Fruit fly (Drosophila melanogaster) whole organism, embryonic: ENCODE measurements around the gene SLC5A11.

ENCODE experiments used
- ATbp ChIP-seq: fragments of 200-800 bp; sonication (Bioruptor generic); optimal IDR thresholded peaks from 2 replicates; lab custom pipeline; 2017; ENCODE audit warnings: missing biosample characterization, mild to moderate bottlenecking, missing genetic modification characterization, missing genetic modification reagents
- BEAF-32 ChIP-seq: fragments of 200-800 bp; sonication (Bioruptor generic); optimal IDR thresholded peaks from 3 replicates; lab custom pipeline; 2017; ENCODE audit warnings: missing biosample characterization, missing genetic modification characterization, mild to moderate bottlenecking, moderate library complexity, missing genetic modification reagents
- Blimp-1 ChIP-seq: fragments of 200-800 bp; sonication (Bioruptor generic); optimal IDR thresholded peaks from 3 replicates; lab custom pipeline; 2018; ENCODE audit warnings: missing biosample characterization, missing genetic modification characterization, mild to moderate bottlenecking, moderate library complexity, missing genetic modification reagents
- CG10543 ChIP-seq: fragments of 200-800 bp; sonication (Bioruptor generic); optimal IDR thresholded peaks from 3 replicates; lab custom pipeline; 2017; ENCODE audit warnings: missing biosample characterization, mild to moderate bottlenecking, missing genetic modification characterization, moderate library complexity
- CG11456 ChIP-seq: fragments of 200-800 bp; sonication (Bioruptor generic); IDR thresholded peaks from 3 replicates; pipeline ENCODE4 v1.3.6; 2022; ENCODE audit warnings: missing biosample characterization, missing genetic modification characterization
- CG11504 ChIP-seq: fragments of 200-800 bp; sonication (Bioruptor generic); optimal IDR thresholded peaks from 3 replicates; lab custom pipeline; 2019; ENCODE audit warnings: missing biosample characterization, mild to moderate bottlenecking, missing genetic modification characterization, moderate library complexity
- CG14860 ChIP-seq: fragments of 200-800 bp; sonication (Bioruptor generic); IDR thresholded peaks from 3 replicates; pipeline ENCODE4 v1.3.6; 2022; ENCODE audit warnings: missing biosample characterization, missing genetic modification characterization; ENCODE audit not compliant: partially characterized antibody
- CG15514 ChIP-seq: fragments of 200-800 bp; sonication (Bioruptor generic); optimal IDR thresholded peaks from 3 replicates; lab custom pipeline; 2017; ENCODE audit warnings: missing biosample characterization, missing genetic modification characterization, mild to moderate bottlenecking, moderate library complexity, missing genetic modification reagents
- CG17359 ChIP-seq: fragments of 200-800 bp; sonication (Bioruptor generic); optimal IDR thresholded peaks from 3 replicates; lab custom pipeline; 2018; ENCODE audit warnings: missing biosample characterization, mild to moderate bottlenecking, missing genetic modification characterization, moderate library complexity
- CG1792 ChIP-seq: fragments of 200-800 bp; sonication (Bioruptor generic); optimal IDR thresholded peaks from 2 replicates; lab custom pipeline; 2016; ENCODE audit warnings: missing biosample characterization, missing genetic modification characterization
- CG18262 ChIP-seq: fragments of 200-800 bp; optimal IDR thresholded peaks from 3 replicates; lab custom pipeline; 2019; ENCODE audit warnings: missing biosample characterization, mild to moderate bottlenecking, missing genetic modification characterization, moderate library complexity
- CG18476 ChIP-seq: fragments of 200-800 bp; sonication (Bioruptor generic); optimal IDR thresholded peaks from 2 replicates; lab custom pipeline; 2016; ENCODE audit warnings: missing biosample characterization, mild to moderate bottlenecking, missing genetic modification characterization
- CG2120 ChIP-seq: fragments of 200-800 bp; sonication (Bioruptor generic); optimal IDR thresholded peaks from 3 replicates; lab custom pipeline; 2016; ENCODE audit warnings: missing biosample characterization, missing genetic modification characterization
- CG31365 ChIP-seq: fragments of 200-800 bp; sonication (Bioruptor generic); optimal IDR thresholded peaks from 2 replicates; lab custom pipeline; 2018; ENCODE audit warnings: missing biosample characterization, mild to moderate bottlenecking, missing genetic modification characterization
- CG3281 ChIP-seq: fragments of 200-800 bp; sonication (Bioruptor generic); optimal IDR thresholded peaks from 3 replicates; lab custom pipeline; 2017; ENCODE audit warnings: missing biosample characterization, mild to moderate bottlenecking, missing genetic modification characterization
- CG4360 ChIP-seq: fragments of 200-800 bp; sonication (Bioruptor generic); IDR thresholded peaks from 2 replicates; pipeline ENCODE4 v1.3.6; 2022; ENCODE audit warnings: missing biosample characterization, missing genetic modification characterization
- CG43689 ChIP-seq: fragments of 200-800 bp; sonication (Bioruptor generic); IDR thresholded peaks from 2 replicates; pipeline ENCODE4 v1.3.6; 2022; ENCODE audit warnings: missing biosample characterization, missing genetic modification characterization
- CG6765 ChIP-seq: fragments of 200-800 bp; sonication (Bioruptor generic); optimal IDR thresholded peaks from 3 replicates; lab custom pipeline; 2017; ENCODE audit warnings: missing biosample characterization, mild to moderate bottlenecking, missing genetic modification characterization
- CG7745 ChIP-seq: fragments of 200-800 bp; sonication (Bioruptor generic); optimal IDR thresholded peaks from 2 replicates; lab custom pipeline; 2018; ENCODE audit warnings: missing biosample characterization, mild to moderate bottlenecking, missing genetic modification characterization, moderate library complexity
- Deaf1 ChIP-seq: fragments of 200-800 bp; optimal IDR thresholded peaks from 3 replicates; lab custom pipeline; 2019; ENCODE audit warnings: missing biosample characterization, mild to moderate bottlenecking, missing genetic modification characterization, moderate library complexity
- Drgx ChIP-seq: fragments of 200-800 bp; sonication (Bioruptor generic); IDR thresholded peaks from 2 replicates; pipeline ENCODE4 v1.3.6; 2022; ENCODE audit warnings: missing biosample characterization, missing genetic modification characterization
- E2f1 ChIP-seq: fragments of 200-800 bp; sonication (Bioruptor generic); IDR thresholded peaks from 2 replicates; pipeline ENCODE4 v1.3.6; 2022; ENCODE audit warnings: missing biosample characterization, missing genetic modification characterization
- Ets65A ChIP-seq: fragments of 200-800 bp; sonication (Bioruptor generic); peaks from one replicate; lab custom pipeline; 2016; ENCODE audit warnings: missing biosample characterization, missing genetic modification characterization
- Fer3 ChIP-seq: fragments of 200-800 bp; sonication (Bioruptor generic); optimal IDR thresholded peaks from 2 replicates; lab custom pipeline; 2018; ENCODE audit warnings: missing biosample characterization, mild to moderate bottlenecking, missing genetic modification characterization, moderate library complexity
- H2.0 ChIP-seq: fragments of 200-800 bp; sonication (Bioruptor generic); IDR thresholded peaks from 2 replicates; pipeline ENCODE4 v1.3.6; 2022; ENCODE audit warnings: missing biosample characterization, missing genetic modification characterization
- Mrtf ChIP-seq: fragments of 200-800 bp; sonication (Bioruptor generic); IDR thresholded peaks from 3 replicates; pipeline ENCODE4 v1.3.6; 2022; ENCODE audit warnings: missing biosample characterization, missing genetic modification characterization
- NfI ChIP-seq: fragments of 200-800 bp; sonication (Bioruptor generic); optimal IDR thresholded peaks from 3 replicates; lab custom pipeline; 2018; ENCODE audit warnings: missing biosample characterization, mild to moderate bottlenecking, missing genetic modification characterization, moderate library complexity
- Optix ChIP-seq: fragments of 200-800 bp; sonication (Bioruptor generic); IDR thresholded peaks from 3 replicates; pipeline ENCODE4 v1.3.6; 2022; ENCODE audit warnings: missing biosample characterization, missing genetic modification characterization
- Rx ChIP-seq: fragments of 200-800 bp; sonication (Bioruptor generic); IDR thresholded peaks from 2 replicates; pipeline ENCODE4 v1.3.6; 2022; ENCODE audit warnings: missing biosample characterization, missing genetic modification characterization
- Xrp1 ChIP-seq: fragments of 200-800 bp; sonication (Bioruptor generic); IDR thresholded peaks from 2 replicates; pipeline ENCODE4 v1.3.6; 2022; ENCODE audit warnings: missing biosample characterization, missing genetic modification characterization
- chinmo ChIP-seq: fragments of 200-800 bp; sonication (Bioruptor generic); IDR thresholded peaks from 4 replicates; pipeline ENCODE4 v1.3.6; 2022; ENCODE audit warnings: missing biosample characterization, missing genetic modification characterization; ENCODE audit not compliant: partially characterized antibody
- da ChIP-seq: fragments of 200-800 bp; sonication (Bioruptor generic); optimal IDR thresholded peaks from 2 replicates; lab custom pipeline; 2016; ENCODE audit warnings: missing biosample characterization, missing genetic modification characterization
- dmrt11E ChIP-seq: fragments of 200-800 bp; sonication (Bioruptor generic); optimal IDR thresholded peaks from 3 replicates; lab custom pipeline; 2018; ENCODE audit warnings: missing biosample characterization, mild to moderate bottlenecking, missing genetic modification characterization, moderate library complexity
- dysf ChIP-seq: fragments of 200-800 bp; sonication (Bioruptor generic); IDR thresholded peaks from 3 replicates; pipeline ENCODE4 v1.3.6; 2022; ENCODE audit warnings: missing biosample characterization, missing genetic modification characterization
- ems ChIP-seq: fragments of 200-800 bp; sonication (Bioruptor generic); optimal IDR thresholded peaks from 3 replicates; lab custom pipeline; 2016; ENCODE audit warnings: missing biosample characterization, missing genetic modification characterization
- gce ChIP-seq: fragments of 200-800 bp; sonication (Bioruptor generic); IDR thresholded peaks from 3 replicates; pipeline ENCODE4 v1.3.6; 2022; ENCODE audit warnings: missing biosample characterization, missing genetic modification characterization
- kah ChIP-seq: fragments of 200-800 bp; sonication (Bioruptor generic); optimal IDR thresholded peaks from 2 replicates; lab custom pipeline; 2018; ENCODE audit warnings: missing biosample characterization, mild to moderate bottlenecking, missing genetic modification characterization
- kay ChIP-seq: fragments of 200-800 bp; sonication (Bioruptor generic); optimal IDR thresholded peaks from 2 replicates; lab custom pipeline; 2016; ENCODE audit warnings: missing biosample characterization, missing genetic modification characterization
- nmo ChIP-seq: fragments of 200-800 bp; sonication (Bioruptor generic); optimal IDR thresholded peaks from 2 replicates; lab custom pipeline; 2018; ENCODE audit warnings: missing biosample characterization, mild to moderate bottlenecking, missing genetic modification characterization, moderate library complexity
- odd ChIP-seq: fragments of 200-800 bp; sonication (Bioruptor generic); optimal IDR thresholded peaks from 2 replicates; lab custom pipeline; 2017; ENCODE audit warnings: missing biosample characterization, mild to moderate bottlenecking, missing genetic modification characterization
- onecut ChIP-seq: fragments of 200-800 bp; sonication (Bioruptor generic); IDR thresholded peaks from 2 replicates; pipeline ENCODE4 v1.3.6; 2022; ENCODE audit warnings: missing biosample characterization, missing genetic modification characterization
- pfk ChIP-seq: fragments of 200-800 bp; sonication (Bioruptor generic); optimal IDR thresholded peaks from 2 replicates; lab custom pipeline; 2018; ENCODE audit warnings: missing biosample characterization, mild to moderate bottlenecking, missing genetic modification characterization, moderate library complexity
- sisA ChIP-seq: fragments of 200-800 bp; sonication (Bioruptor generic); IDR thresholded peaks from 2 replicates; pipeline ENCODE4 v1.3.6; 2022; ENCODE audit warnings: missing biosample characterization, missing genetic modification characterization
- sqz ChIP-seq: fragments of 200-800 bp; sonication (Bioruptor generic); optimal IDR thresholded peaks from 3 replicates; lab custom pipeline; 2018; ENCODE audit warnings: missing biosample characterization, mild to moderate bottlenecking, missing genetic modification characterization
- stwl ChIP-seq: fragments of 200-800 bp; sonication (Bioruptor generic); optimal IDR thresholded peaks from 3 replicates; lab custom pipeline; 2018; ENCODE audit warnings: missing biosample characterization, mild to moderate bottlenecking, missing genetic modification characterization, moderate library complexity
- tup ChIP-seq: fragments of 200-800 bp; sonication (Bioruptor generic); optimal IDR thresholded peaks from 2 replicates; lab custom pipeline; 2016; ENCODE audit warnings: missing biosample characterization, mild to moderate bottlenecking, missing genetic modification characterization, moderate library complexity
- vfl ChIP-seq: fragments of 200-800 bp; sonication (Bioruptor generic); optimal IDR thresholded peaks from 2 replicates; lab custom pipeline; 2016; ENCODE audit warnings: missing biosample characterization, missing genetic modification characterization
- vvl ChIP-seq: fragments of 200-800 bp; sonication (Bioruptor generic); IDR thresholded peaks from 2 replicates; pipeline ENCODE4 v1.3.6; 2022; ENCODE audit warnings: missing biosample characterization, missing genetic modification characterization

SLC5A11 gene

dm6 chr2L:8212666-8213270, 7.8 kb upstream of the SLC5A11 start, which contains the start of the genes CG8372 and CG8360 (continued):
- TF ChIP-seq CG31365 (tag; lab: Kevin White, UChicago) (peak; percentile 92), CG2120 (GFP tag; lab: Kevin White, UChicago) (peak; percentile 99), BEAF-32 (peak; percentile 58), odd (GFP tag; lab: Kevin White, UChicago) (peak; percentile 97), stwl (peak; percentile 92), CG4360 (peak; percentile 90), CG18262 (tag; lab: Kevin White, UChicago) (peak; percentile 98), ems (GFP tag; lab: Kevin White, UChicago) (peak; percentile 99), Fer3 (tag; lab: Kevin White, UChicago) (peak; percentile 98)

dm6 chr2L:8211070-8211469, 6.1 kb upstream of the SLC5A11 start, which contains the start of gene Ssb-c31a:
TSS of gene Ssb-c31a (plus strand) at chr2L:8211347.
- TF ChIP-seq H2.0 (GFP tag; lab: Robert Waterston, UW) (no peak), Drgx (GFP tag; lab: Robert Waterston, UW) (no peak), Mrtf (GFP tag; lab: Robert Waterston, UW) (no peak), chinmo (0 out of 4 replicates have a peak, but pooled peaks have one; percentile 47), CG7745 (tag; lab: Kevin White, UChicago) (no peak), CG3281 (GFP tag; lab: Kevin White, UChicago) (peak; percentile 48), Deaf1 (tag; lab: Kevin White, UChicago) (no peak), CG11504 (tag; lab: Kevin White, UChicago) (peak; percentile 54), CG10543 (peak; percentile 51), kay (GFP tag; lab: Kevin White, UChicago) (no peak), Xrp1 (GFP tag; lab: Robert Waterston, UW) (peak; percentile 57), nmo (GFP tag; lab: Kevin White, UChicago) (peak; percentile 64), CG43689 (GFP tag; lab: Robert Waterston, UW) (no peak), CG6765 (GFP tag; lab: Kevin White, UChicago) (no peak), vvl (GFP tag; lab: Robert Waterston, UW) (no peak; the same call in 1 of the 2 replicates), Rx (GFP tag; lab: Robert Waterston, UW) (no peak), Ets65A (GFP tag; lab: Kevin White, UChicago) (no peak), sqz (GFP tag; lab: Kevin White, UChicago) (no peak), E2f1 (no peak), pfk (GFP tag; lab: Kevin White, UChicago) (no peak), dysf (GFP tag; lab: Robert Waterston, UW) (peak; percentile 28; the same call in 1 of the 3 replicates), vfl (GFP tag; lab: Kevin White, UChicago) (peak; percentile 70), Blimp-1 (peak; percentile 30), CG11456 (no peak), gce (GFP tag; lab: Robert Waterston, UW) (no peak), onecut (GFP tag; lab: Robert Waterston, UW) (peak; percentile 88), sisA (GFP tag; lab: Robert Waterston, UW) (no peak), NfI (GFP tag; lab: Kevin White, UChicago) (peak; percentile 72), CG15514 (peak; percentile 50), CG17359 (peak; percentile 24), CG18262 (tag; lab: Kevin White, UChicago) (peak; percentile 58), CG1792 (GFP tag; lab: Kevin White, UChicago) (peak; percentile 55), CG14860 (GFP tag; lab: Robert Waterston, UW) (peak; percentile 47; the same call in 1 of the 3 replicates), CG18476 (GFP tag; lab: Kevin White, UChicago) (peak; percentile 49), kah (no peak), tup (peak; percentile 28), ATbp (GFP tag; lab: Kevin White, UChicago) (no peak), Fer3 (tag; lab: Kevin White, UChicago) (peak; percentile 11), Optix (GFP tag; lab: Robert Waterston, UW) (no peak), da (GFP tag; lab: Kevin White, UChicago) (no peak), dmrt11E (tag; lab: Kevin White, UChicago) (peak; percentile 42)
